Fruit fly (Drosophila melanogaster) whole organism, embryonic: ENCODE data around the gene Megf8.
A peak's percentile ranks its signal among the peaks of the same experiment; 100 is the strongest.

ENCODE experiments used
- Atf6 ChIP-seq: fragments of 200-800 bp; sonication (Bioruptor generic); IDR thresholded peaks from 2 replicates; pipeline ENCODE4 v1.3.6; 2022; ENCODE audit warnings: missing biosample characterization, missing genetic modification characterization
- Awh ChIP-seq: fragments of 200-800 bp; sonication (Bioruptor generic); IDR thresholded peaks from 2 replicates; pipeline ENCODE4, ENCODE4 v1.3.6; 2022; ENCODE audit warnings: missing biosample characterization, missing genetic modification characterization
- B-H1 ChIP-seq: fragments of 200-800 bp; sonication (Bioruptor generic); IDR thresholded peaks from 3 replicates; pipeline ENCODE4 v1.3.6; 2022; ENCODE audit warnings: missing biosample characterization, missing genetic modification characterization
- B-H2 ChIP-seq: fragments of 200-800 bp; sonication (Bioruptor generic); optimal IDR thresholded peaks from 2 replicates; lab custom pipeline; 2018; ENCODE audit warnings: missing biosample characterization, mild to moderate bottlenecking, missing genetic modification characterization
- CG10431 ChIP-seq: fragments of 200-800 bp; sonication (Bioruptor generic); optimal IDR thresholded peaks from 3 replicates; lab custom pipeline; 2018; ENCODE audit warnings: missing biosample characterization, mild to moderate bottlenecking, missing genetic modification characterization
- CG11247 ChIP-seq: fragments of 200-800 bp; sonication (Bioruptor generic); IDR thresholded peaks from 2 replicates; pipeline ENCODE4 v1.3.6; 2022; ENCODE audit warnings: missing biosample characterization, missing genetic modification characterization
- CG11560 ChIP-seq: fragments of 200-800 bp; sonication (Bioruptor generic); IDR thresholded peaks from 3 replicates; pipeline ENCODE4 v1.3.6; 2022; ENCODE audit warnings: missing biosample characterization, missing genetic modification characterization
- CG11695 ChIP-seq: fragments of 200-800 bp; sonication (Bioruptor generic); IDR thresholded peaks from 3 replicates; pipeline ENCODE4 v1.3.6; 2022; ENCODE audit warnings: missing biosample characterization, missing genetic modification characterization
- CG12744 ChIP-seq: fragments of 200-800 bp; sonication (Bioruptor generic); optimal IDR thresholded peaks from 2 replicates; lab custom pipeline; 2016; ENCODE audit warnings: missing biosample characterization, missing genetic modification characterization
- CG1647 ChIP-seq: fragments of 200-800 bp; sonication (Bioruptor generic); optimal IDR thresholded peaks from 3 replicates; lab custom pipeline; 2016; ENCODE audit warnings: missing biosample characterization, missing genetic modification characterization
- CG2202 ChIP-seq: fragments of 200-800 bp; sonication (Bioruptor generic); optimal IDR thresholded peaks from 2 replicates; lab custom pipeline; 2018; ENCODE audit warnings: missing biosample characterization, mild to moderate bottlenecking, missing genetic modification characterization
- CG2889 ChIP-seq: fragments of 200-800 bp; sonication (Bioruptor generic); IDR thresholded peaks from 3 replicates; pipeline ENCODE4 v1.3.6; 2022; ENCODE audit warnings: missing biosample characterization, missing genetic modification characterization
- CG32767 ChIP-seq: fragments of 200-800 bp; sonication (Bioruptor generic); IDR thresholded peaks from 2 replicates; pipeline ENCODE4 v1.3.6; 2022; ENCODE audit warnings: missing biosample characterization, missing genetic modification characterization
- CG3281 ChIP-seq: fragments of 200-800 bp; sonication (Bioruptor generic); optimal IDR thresholded peaks from 3 replicates; lab custom pipeline; 2017; ENCODE audit warnings: missing biosample characterization, mild to moderate bottlenecking, missing genetic modification characterization
- CG3407 ChIP-seq: fragments of 200-800 bp; sonication (Bioruptor generic); optimal IDR thresholded peaks from 2 replicates; lab custom pipeline; 2018; ENCODE audit warnings: missing biosample characterization, mild to moderate bottlenecking, missing genetic modification characterization
- CG34224 ChIP-seq: fragments of 200-800 bp; sonication (Bioruptor generic); IDR thresholded peaks from 3 replicates; pipeline ENCODE4 v1.3.6; 2022; ENCODE audit warnings: missing biosample characterization, missing genetic modification characterization; ENCODE audit not compliant: partially characterized antibody
- CG3838 ChIP-seq: fragments of 200-800 bp; sonication (Bioruptor generic); optimal IDR thresholded peaks from 3 replicates; lab custom pipeline; 2016; ENCODE audit warnings: missing biosample characterization, missing genetic modification characterization
- CG4424 ChIP-seq: fragments of 200-800 bp; sonication (Bioruptor generic); optimal IDR thresholded peaks from 3 replicates; lab custom pipeline; 2016; ENCODE audit warnings: missing biosample characterization, missing genetic modification characterization
- CG4730 ChIP-seq: fragments of 200-800 bp; sonication (Bioruptor generic); IDR thresholded peaks from 2 replicates; pipeline ENCODE4 v1.3.6; 2022; ENCODE audit warnings: missing biosample characterization, missing genetic modification characterization
- CG6175 ChIP-seq: fragments of 200-800 bp; sonication (Bioruptor generic); IDR thresholded peaks from 3 replicates; pipeline ENCODE4 v1.3.6; 2022; ENCODE audit warnings: missing biosample characterization, missing genetic modification characterization
- CG6272 ChIP-seq: fragments of 200-800 bp; sonication (Bioruptor generic); IDR thresholded peaks from 2 replicates; pipeline ENCODE4 v1.3.6; 2022; ENCODE audit warnings: missing biosample characterization, missing genetic modification characterization
- CG7372 ChIP-seq: fragments of 200-800 bp; sonication (Bioruptor generic); IDR thresholded peaks from 2 replicates; pipeline ENCODE4 v1.3.6; 2022; ENCODE audit warnings: missing biosample characterization, missing genetic modification characterization
- CG8290 ChIP-seq, 3 experiments: fragments of 200-800 bp; sonication (Bioruptor generic); optimal IDR thresholded peaks; 2 replicates each; lab custom pipeline; 2016 to 2019; ENCODE audit warnings: missing biosample characterization in 3 of 3, missing genetic modification characterization in 3 of 3, mild to moderate bottlenecking in 2 of 3, moderate library complexity in 1 of 3
- CHES-1-like ChIP-seq: fragments of 200-800 bp; sonication (Bioruptor generic); optimal IDR thresholded peaks from 2 replicates; lab custom pipeline; 2016; ENCODE audit warnings: missing biosample characterization, missing genetic modification characterization
- Chrac-16 ChIP-seq: fragments of 200-800 bp; sonication (Bioruptor generic); optimal IDR thresholded peaks from 3 replicates; lab custom pipeline; 2016; ENCODE audit warnings: missing biosample characterization, missing genetic modification characterization
- CoRest ChIP-seq: fragments of 200-800 bp; sonication (Bioruptor generic); optimal IDR thresholded peaks from 3 replicates; lab custom pipeline; 2018; ENCODE audit warnings: missing biosample characterization, mild to moderate bottlenecking, missing genetic modification characterization, moderate library complexity
- Dip3 ChIP-seq: fragments of 200-800 bp; sonication (Bioruptor generic); optimal IDR thresholded peaks from 3 replicates; lab custom pipeline; 2016; ENCODE audit warnings: missing biosample characterization, missing genetic modification characterization
- Eip74EF ChIP-seq, 2 experiments: fragments of 200-800 bp in 1 of 2; fragments of >200 bp in 1 of 2; sonication (Bioruptor generic) in 1 of 2; optimal IDR thresholded peaks; 2 replicates each; lab custom pipeline; 2017 to 2019; ENCODE audit warnings: missing biosample characterization in 2 of 2, missing genetic modification characterization in 2 of 2, mild to moderate bottlenecking in 1 of 2, moderate library complexity in 1 of 2
- Lhr ChIP-seq: fragments of 200-800 bp; sonication (Bioruptor generic); optimal IDR thresholded peaks from 3 replicates; lab custom pipeline; 2017; ENCODE audit warnings: mild to moderate bottlenecking, missing biosample characterization, missing genetic modification reagents, missing genetic modification characterization
- MTF-1 ChIP-seq: fragments of 200-800 bp; sonication (Bioruptor generic); optimal IDR thresholded peaks from 2 replicates; lab custom pipeline; 2018; ENCODE audit warnings: missing biosample characterization, mild to moderate bottlenecking, missing genetic modification characterization, borderline replicate concordance
- Rfx ChIP-seq: fragments of 200-800 bp; sonication (Bioruptor generic); IDR thresholded peaks from 2 replicates; pipeline ENCODE4 v1.3.6; 2022; ENCODE audit warnings: missing biosample characterization, missing genetic modification characterization
- abd-A ChIP-seq: fragments of 200-800 bp; sonication (Bioruptor generic); optimal IDR thresholded peaks from 3 replicates; lab custom pipeline; 2019; ENCODE audit warnings: missing biosample characterization, mild to moderate bottlenecking, missing genetic modification characterization, moderate library complexity
- cg ChIP-seq: fragments of 200-800 bp; sonication (Bioruptor generic); optimal IDR thresholded peaks from 3 replicates; lab custom pipeline; 2019; ENCODE audit warnings: missing biosample characterization, mild to moderate bottlenecking, missing genetic modification characterization, moderate library complexity
- dati ChIP-seq: fragments of 200-800 bp; sonication (Bioruptor generic); IDR thresholded peaks from 2 replicates; pipeline ENCODE4 v1.3.6; 2022; ENCODE audit warnings: missing biosample characterization, missing genetic modification characterization
- dimm ChIP-seq: fragments of 200-800 bp; sonication (Bioruptor generic); IDR thresholded peaks from 2 replicates; pipeline ENCODE4 v1.3.6; 2022; ENCODE audit warnings: missing biosample characterization, missing genetic modification characterization
- fd102C ChIP-seq: fragments of 200-800 bp; sonication (Bioruptor generic); optimal IDR thresholded peaks from 2 replicates; lab custom pipeline; 2018; ENCODE audit warnings: missing biosample characterization, mild to moderate bottlenecking, missing genetic modification characterization, moderate library complexity
- gce ChIP-seq: fragments of 200-800 bp; sonication (Bioruptor generic); IDR thresholded peaks from 3 replicates; pipeline ENCODE4 v1.3.6; 2022; ENCODE audit warnings: missing biosample characterization, missing genetic modification characterization
- gcm2 ChIP-seq: fragments of 200-800 bp; sonication (Bioruptor generic); optimal IDR thresholded peaks from 2 replicates; lab custom pipeline; 2016; ENCODE audit warnings: missing biosample characterization, missing genetic modification characterization
- gem ChIP-seq: fragments of 200-800 bp; sonication (Bioruptor generic); optimal IDR thresholded peaks from 2 replicates; lab custom pipeline; 2019; ENCODE audit warnings: missing biosample characterization, mild to moderate bottlenecking, missing genetic modification characterization, moderate library complexity
- gro ChIP-seq: fragments of 200-800 bp; sonication (Bioruptor generic); optimal IDR thresholded peaks from 2 replicates; lab custom pipeline; 2016; ENCODE audit warnings: missing biosample characterization, missing genetic modification characterization
- inv ChIP-seq: fragments of 200-800 bp; sonication (Bioruptor generic); IDR thresholded peaks from 2 replicates; pipeline ENCODE4 v1.3.6; 2022; ENCODE audit warnings: missing biosample characterization, missing genetic modification characterization; ENCODE audit not compliant: partially characterized antibody
- lmd ChIP-seq: fragments of 200-800 bp; sonication (Bioruptor generic); IDR thresholded peaks from 2 replicates; pipeline ENCODE4 v1.3.6; 2022; ENCODE audit warnings: missing biosample characterization, missing genetic modification characterization
- mirr ChIP-seq: fragments of 200-800 bp; sonication (Bioruptor generic); optimal IDR thresholded peaks from 3 replicates; lab custom pipeline; 2018; ENCODE audit warnings: missing biosample characterization, mild to moderate bottlenecking, missing genetic modification characterization
- pan ChIP-seq, 4 experiments: fragments of >200 bp in 3 of 4; fragments of 200-800 bp in 1 of 4; sonication (Bioruptor generic) in 1 of 4; optimal IDR thresholded peaks in 3 of 4; IDR thresholded peaks in 1 of 4; 2 replicates each; pipeline versions ENCODE4 v1.3.6 to Lab custom; 2017 to 2022; ENCODE audit warnings: missing biosample characterization in 2 of 4, missing genetic modification characterization in 2 of 4, mixed read lengths in 1 of 4
- psq ChIP-seq: fragments of 200-800 bp; sonication (Bioruptor generic); optimal IDR thresholded peaks from 2 replicates; lab custom pipeline; 2017; ENCODE audit warnings: missing biosample characterization, missing genetic modification characterization
- pzg ChIP-seq: fragments of 200-800 bp; sonication (Bioruptor generic); optimal IDR thresholded peaks from 3 replicates; lab custom pipeline; 2018; ENCODE audit warnings: missing biosample characterization, mild to moderate bottlenecking, missing genetic modification characterization, moderate library complexity
- shn ChIP-seq: fragments of 200-800 bp; sonication (Bioruptor generic); optimal IDR thresholded peaks from 3 replicates; lab custom pipeline; 2016; ENCODE audit warnings: missing biosample characterization, missing genetic modification characterization
- sima ChIP-seq: fragments of 200-800 bp; sonication (Bioruptor generic); optimal IDR thresholded peaks from 2 replicates; lab custom pipeline; 2016; ENCODE audit warnings: missing biosample characterization, missing genetic modification characterization
- slbo ChIP-seq: fragments of 200-800 bp; sonication (Bioruptor generic); IDR thresholded peaks from 2 replicates; pipeline ENCODE4 v1.3.6; 2022; ENCODE audit warnings: missing biosample characterization, missing genetic modification characterization
- stwl ChIP-seq: fragments of 200-800 bp; sonication (Bioruptor generic); optimal IDR thresholded peaks from 3 replicates; lab custom pipeline; 2018; ENCODE audit warnings: missing biosample characterization, mild to moderate bottlenecking, missing genetic modification characterization, moderate library complexity

Gene Megf8

DNA sequence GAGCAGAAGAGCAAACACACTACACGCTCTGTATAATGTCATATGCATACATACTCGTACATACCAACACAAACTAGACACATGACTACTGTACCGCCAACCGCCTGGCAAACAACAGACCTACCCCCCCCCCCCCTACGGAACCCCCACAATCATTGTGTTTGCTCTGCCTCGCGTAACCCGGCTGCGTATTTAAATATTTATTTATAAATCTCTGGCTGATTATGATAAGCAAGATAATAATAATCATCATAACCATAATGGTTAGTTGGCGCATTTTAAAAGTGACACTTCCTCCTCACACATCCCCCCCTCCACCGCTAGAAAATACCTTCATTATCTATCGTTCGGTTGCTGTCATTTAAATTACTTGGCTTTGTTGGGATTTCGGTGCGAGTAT is 54.2 kb downstream of the Megf8 start (continued):
- TF ChIP-seq abd-A (tag; lab: Kevin White, UChicago) (peak; percentile 76), CG11560 (no peak), CG3838 (GFP tag; lab: Kevin White, UChicago) (no peak), psq (GFP tag; lab: Kevin White, UChicago) (no peak), CG6175 (GFP tag; lab: Robert Waterston, UW) (no peak), CG11247 (0 out of 2 replicates have a peak, but pooled peaks have one; percentile 21), B-H2 (peak; percentile 51), dati (GFP tag; lab: Robert Waterston, UW) (no peak), shn (GFP tag; lab: Kevin White, UChicago) (no peak), pzg (GFP tag; lab: Kevin White, UChicago) (no peak), Eip74EF (GFP tag; optimal IDR thresholded peaks at IDR 0.05; lab: Kevin White, UChicago) (peak in 1 of 2 experiments; percentile 76), CG7372 (GFP tag; lab: Robert Waterston, UW) (no peak), gem (tag; lab: Kevin White, UChicago) (peak; percentile 58), gro (peak; percentile 40), CG4424 (GFP tag; lab: Kevin White, UChicago) (peak; percentile 39), fd102C (GFP tag; lab: Kevin White, UChicago) (no peak), CoRest (tag; lab: Kevin White, UChicago) (peak; percentile 39), Dip3 (GFP tag; lab: Kevin White, UChicago) (no peak), CG4730 (GFP tag; lab: Robert Waterston, UW) (no peak), CG1647 (no peak), CG2889 (GFP tag; lab: Robert Waterston, UW) (no peak), Rfx (GFP tag; lab: Robert Waterston, UW) (peak; percentile 47; the same call in 1 of the 2 replicates), lmd (no peak; the same call in 1 of the 2 replicates), CHES-1-like (GFP tag; lab: Kevin White, UChicago) (no peak), dimm (GFP tag; lab: Robert Waterston, UW) (no peak), CG3281 (peak; percentile 73), CG32767 (GFP tag; lab: Robert Waterston, UW) (no peak), Awh (GFP tag; lab: Robert Waterston, UW) (peak; percentile 53; the same call in 1 of the 2 replicates), stwl (tag; lab: Kevin White, UChicago) (no peak), slbo (GFP tag; lab: Robert Waterston, UW) (no peak), cg (GFP tag; lab: Kevin White, UChicago) (peak; percentile 46), Atf6 (GFP tag; lab: Robert Waterston, UW) (no peak; the same call in 1 of the 2 replicates), Chrac-16 (GFP tag; lab: Kevin White, UChicago) (no peak), CG8290 (GFP tag; optimal IDR thresholded peaks at IDR 0.05; lab: Kevin White, UChicago) (no peak), CG8290 (tag; optimal IDR thresholded peaks at IDR 0.05; lab: Kevin White, UChicago) (peak in 1 of 2 experiments; percentile 85), CG6272 (GFP tag; lab: Robert Waterston, UW) (no peak), gcm2 (GFP tag; lab: Kevin White, UChicago) (no peak), CG34224 (GFP tag; lab: Robert Waterston, UW) (no peak), mirr (peak; percentile 66), CG10431 (GFP tag; lab: Kevin White, UChicago) (peak; percentile 61), sima (no peak), pan (optimal IDR thresholded peaks at IDR 0.05; lab: Kevin White, UChicago) (no peak), pan (GFP tag; optimal IDR thresholded peaks at IDR 0.05 in 1 of 2, IDR thresholded peaks at IDR 0.05 in 1 of 2) (no peak), MTF-1 (GFP tag; lab: Kevin White, UChicago) (peak; percentile 45), CG12744 (no peak), CG2202 (tag; lab: Kevin White, UChicago) (peak; percentile 30), gce (GFP tag; lab: Robert Waterston, UW) (0 out of 3 replicates have a peak, but pooled peaks have one; percentile 20), Lhr (GFP tag; lab: Kevin White, UChicago) (peak; percentile 33), CG3407 (GFP tag; lab: Kevin White, UChicago) (peak; percentile 61), B-H1 (GFP tag; lab: Robert Waterston, UW) (no peak), CG11695 (GFP tag; lab: Robert Waterston, UW) (no peak), inv (GFP tag; lab: Robert Waterston, UW) (0 out of 2 replicates have a peak, but pooled peaks have one; percentile 1)
